Worm (Caenorhabditis elegans): ENCODE data around the gene C55C3.7.

Gene C55C3.7

DNA sequence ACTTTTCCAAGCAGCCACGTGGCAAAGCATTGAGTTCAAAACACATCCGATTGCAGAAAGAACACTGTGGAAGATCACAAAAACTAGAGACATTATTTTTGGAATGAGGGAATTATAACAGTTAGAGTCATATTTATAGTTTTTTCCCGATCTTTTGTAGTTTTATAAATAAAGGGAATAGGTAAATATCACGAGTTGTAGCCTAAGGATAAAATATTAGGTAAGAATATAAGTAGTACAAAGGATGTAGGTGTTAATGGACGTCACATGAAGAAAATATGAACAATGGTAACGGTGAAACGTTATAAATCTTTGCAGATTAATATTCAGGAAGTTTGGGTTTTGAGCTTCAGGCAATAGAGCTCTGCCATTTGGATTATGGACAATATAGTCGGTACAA is 8.0 kb downstream of the C55C3.7 start, which contains the start of gene srd-5:
srd-5 (minus strand) TSS at position 101 of the 400 bp plus-strand sequence.
- TF ChIP-seq daf-16 (GFP tag; optimal IDR thresholded peaks at IDR 0.05) = no peak
- no peak for TF ChIP-seq daf-16 (tag; optimal IDR thresholded peaks at IDR 0.05)
- no peak for TF ChIP-seq nhr-111 (GFP tag; optimal IDR thresholded peaks at IDR 0.05)
- no peak for TF ChIP-seq mep-1 (tag; optimal IDR thresholded peaks at IDR 0.05)
- TF ChIP-seq arid-1 (GFP tag; conservative IDR thresholded peaks at IDR 0.05) = no peak
- no peak for TF ChIP-seq lin-13 (GFP tag; optimal IDR thresholded peaks at IDR 0.05)
- TF ChIP-seq pqm-1 (tag; optimal IDR thresholded peaks at IDR 0.05) = no peak
- TF ChIP-seq rbr-2 (tag; optimal IDR thresholded peaks at IDR 0.05) = no peak
- TF ChIP-seq daf-12 (tag; optimal IDR thresholded peaks at IDR 0.05) = no peak
- no peak for TF ChIP-seq cey-2 (tag; optimal IDR thresholded peaks at IDR 0.05; ENCODE audit: borderline replicate concordance, insufficient read depth)
- no peak for TF ChIP-seq Y75B8A.6 (GFP tag; IDR thresholded peaks at IDR 0.05)
- no peak for TF ChIP-seq mxl-2 (GFP tag; conservative IDR thresholded peaks at IDR 0.05)
- no peak for TF ChIP-seq Y48G9A.11 (GFP tag; IDR thresholded peaks at IDR 0.05)
- TF ChIP-seq nhr-102 (tag; optimal IDR thresholded peaks at IDR 0.05) = no peak
- no peak for TF ChIP-seq ZK546.5 (tag; optimal IDR thresholded peaks at IDR 0.05)
- no peak for TF ChIP-seq sdz-12 (GFP tag; optimal IDR thresholded peaks at IDR 0.05)
- no peak for TF ChIP-seq nhr-25 (tag; optimal IDR thresholded peaks at IDR 0.05; ENCODE audit: borderline replicate concordance, insufficient read depth)
- no peak for TF ChIP-seq jun-1 (tag; optimal IDR thresholded peaks at IDR 0.05)

DNA sequence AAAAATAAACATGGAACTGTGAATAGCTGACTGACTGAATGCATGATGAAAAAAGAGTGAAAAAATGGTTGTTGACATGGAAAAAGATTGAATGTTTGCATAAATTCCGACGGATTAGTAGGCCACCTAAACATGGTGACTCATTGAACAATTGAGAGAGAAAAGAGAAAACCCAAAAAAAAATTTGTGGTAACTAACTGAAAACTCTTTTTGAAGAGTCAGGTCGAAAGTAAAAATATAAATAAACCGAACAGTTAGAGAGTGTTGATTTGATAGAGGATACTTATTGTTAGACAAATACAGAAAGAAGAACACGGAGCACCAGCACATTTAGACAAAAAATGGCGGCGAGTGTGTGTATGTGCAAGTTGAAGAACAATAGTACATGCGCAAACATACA is 11.1 kb downstream of the C55C3.7 start:
- TF ChIP-seq arid-1 (GFP tag; conservative IDR thresholded peaks at IDR 0.05) (no peak), tag-97 (GFP tag; IDR thresholded peaks at IDR 0.05) (no peak), F44E2.7 (GFP tag; IDR thresholded peaks at IDR 0.05) (no peak), egl-43 (GFP tag; IDR thresholded peaks at IDR 0.05) (no peak), nhr-28 (tag; optimal IDR thresholded peaks at IDR 0.05) (no peak)

DNA sequence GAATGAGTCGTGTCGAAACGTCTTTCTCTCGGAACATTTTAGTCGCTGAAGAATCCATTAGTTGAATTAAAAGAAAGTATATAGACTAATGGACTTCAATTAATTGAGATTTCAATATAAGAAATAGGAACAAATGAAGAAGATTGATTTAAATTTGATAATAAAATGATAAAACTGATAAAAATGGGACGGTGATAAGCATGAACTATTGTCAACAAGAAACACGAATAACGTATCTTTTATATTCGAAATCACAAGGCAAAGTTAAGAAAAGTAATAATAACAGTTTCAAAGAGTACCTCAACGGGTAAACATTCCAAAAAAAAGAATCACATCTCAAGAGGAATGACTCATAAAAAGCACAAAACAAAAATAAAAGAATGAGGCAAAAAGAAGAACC is 13.0 kb downstream of the C55C3.7 start, which contains the start of gene T19E7.6:
T19E7.6 (minus strand) TSS at position 45 of the 400 bp plus-strand sequence.
- TF ChIP-seq dve-1 (tag; optimal IDR thresholded peaks at IDR 0.05; ENCODE audit: insufficient read depth) = peak; percentile 40
- TF ChIP-seq lin-13 (GFP tag; optimal IDR thresholded peaks at IDR 0.05) = no peak
- TF ChIP-seq daf-16 (GFP tag; optimal IDR thresholded peaks at IDR 0.05) = no peak
- peak; percentile 89 for TF ChIP-seq daf-16 (tag; optimal IDR thresholded peaks at IDR 0.05)

DNA sequence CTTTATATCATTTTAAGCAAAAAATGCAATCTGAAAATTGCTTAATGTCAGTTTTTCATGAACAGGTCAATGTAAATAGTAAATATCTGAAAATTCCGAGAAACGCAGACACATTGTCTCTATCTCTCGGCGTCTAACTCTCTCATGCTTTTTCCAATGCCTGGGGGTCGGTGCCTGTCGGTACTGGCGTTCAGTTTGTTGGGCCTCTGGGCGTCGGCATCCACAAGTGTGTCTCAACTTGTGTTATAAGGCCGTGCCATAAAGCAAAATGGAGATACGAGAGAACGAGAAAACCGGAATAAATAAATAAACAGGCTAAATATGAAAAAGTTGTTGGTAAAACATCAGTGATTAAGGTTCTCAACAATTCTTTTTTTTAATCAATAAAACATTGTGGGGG is 15.3 kb downstream of the C55C3.7 start:
- TF ChIP-seq ztf-11 (tag; optimal IDR thresholded peaks at IDR 0.05) (no peak), ceh-62 (tag; optimal IDR thresholded peaks at IDR 0.05) (no peak), dmd-6 (GFP tag; IDR thresholded peaks at IDR 0.05) (0 out of 2 replicates have a peak, but pooled peaks have one; percentile 18), nhr-76 (tag; optimal IDR thresholded peaks at IDR 0.05) (no peak), zfp-2 (tag; optimal IDR thresholded peaks at IDR 0.05) (no peak), egl-43 (GFP tag; IDR thresholded peaks at IDR 0.05) (no peak), attf-4 (tag; optimal IDR thresholded peaks at IDR 0.05) (no peak), snpc-1.2 (GFP tag; IDR thresholded peaks at IDR 0.05) (no peak), daf-19 (GFP tag; conservative IDR thresholded peaks at IDR 0.05) (no peak), nhr-11 (tag; optimal IDR thresholded peaks at IDR 0.05) (peak; percentile 43), nhr-42 (GFP tag; IDR thresholded peaks at IDR 0.05) (no peak), ZK337.2 (GFP tag; IDR thresholded peaks at IDR 0.05) (no peak), snpc-4 (tag; optimal IDR thresholded peaks at IDR 0.05) (no peak), ceh-44 (GFP tag; IDR thresholded peaks at IDR 0.05) (no peak), cey-2 (tag; optimal IDR thresholded peaks at IDR 0.05; ENCODE audit: borderline replicate concordance, insufficient read depth) (no peak), R02D3.7 (tag; optimal IDR thresholded peaks at IDR 0.05) (no peak), T26A8.4 (GFP tag; IDR thresholded peaks at IDR 0.05) (no peak), saeg-2 (GFP tag; IDR thresholded peaks at IDR 0.05) (no peak), Y105C5A.15 (GFP tag; IDR thresholded peaks at IDR 0.05) (no peak), lin-13 (GFP tag; optimal IDR thresholded peaks at IDR 0.05) (no peak), hlh-11 (tag; optimal IDR thresholded peaks at IDR 0.05) (peak; percentile 76), zip-2 (tag; optimal IDR thresholded peaks at IDR 0.05) (no peak), madf-5 (GFP tag; IDR thresholded peaks at IDR 0.05) (0 out of 4 replicates have a peak, but pooled peaks of 1 of the 2 experiments have one; percentile 16), nhr-25 (tag; optimal IDR thresholded peaks at IDR 0.05; ENCODE audit: borderline replicate concordance, insufficient read depth) (no peak), F44E2.7 (GFP tag; IDR thresholded peaks at IDR 0.05) (no peak), mxl-3 (GFP tag; optimal IDR thresholded peaks at IDR 0.05) (peak; percentile 16), zip-11 (GFP tag; IDR thresholded peaks at IDR 0.05) (no peak), mdl-1 (tag; optimal IDR thresholded peaks at IDR 0.05) (peak in 1 of 2 experiments; percentile 57)

All from whole organism, L4 larva.